Worm (Caenorhabditis elegans) whole organism, L4 larva: ENCODE data around the gene mcd-1.

Source experiments
- F26F4.8 ChIP-seq: fragments of 200-800 bp; sonication (Bioruptor generic); conservative IDR thresholded peaks from 2 replicates; pipeline ENCODE4 v1.3.6; 2022; ENCODE audit warnings: missing genetic modification characterization, missing compliant biosample characterization
- T20F7.1 ChIP-seq: fragments of 200-800 bp; sonication (Bioruptor generic); optimal IDR thresholded peaks from 2 replicates; lab custom pipeline; 2018; ENCODE audit warnings: mild to moderate bottlenecking, missing genetic modification characterization, missing compliant biosample characterization
- Y105C5A.15 ChIP-seq: fragments of 200-800 bp; sonication (Bioruptor generic); IDR thresholded peaks from 2 replicates; pipeline ENCODE4 v1.3.6; 2022; ENCODE audit warnings: missing genetic modification characterization, missing compliant biosample characterization
- ZK337.2 ChIP-seq: fragments of 200-800 bp; sonication (Bioruptor generic); IDR thresholded peaks from 2 replicates; pipeline ENCODE4 v1.3.6; 2022; ENCODE audit warnings: missing genetic modification reagents, missing genetic modification characterization, missing compliant biosample characterization
- ZK546.5 ChIP-seq, 2 experiments: sonication (generic microtip); optimal IDR thresholded peaks; 2 replicates each; lab custom pipeline; 2017; ENCODE audit warnings: missing biosample characterization in 2 of 2, missing genetic modification characterization in 2 of 2
- aha-1 ChIP-seq: fragments of 150-350 bp; peaks from one replicate; lab custom pipeline; 2014; ENCODE audit warnings: missing biosample characterization, missing genetic modification characterization
- attf-4 ChIP-seq: sonication (generic microtip); optimal IDR thresholded peaks from 3 replicates; lab custom pipeline; 2017; ENCODE audit warnings: missing biosample characterization, missing genetic modification characterization
- ceh-28 ChIP-seq: fragments of 150-350 bp; optimal IDR thresholded peaks from 2 replicates; lab custom pipeline; 2014; ENCODE audit warnings: missing biosample characterization, missing genetic modification reagents, missing genetic modification characterization
- daf-12 ChIP-seq: fragments of 150-350 bp; optimal IDR thresholded peaks from 2 replicates; lab custom pipeline; 2014; ENCODE audit warnings: missing biosample characterization, missing genetic modification reagents, missing genetic modification characterization
- daf-8 ChIP-seq: fragments of 200-800 bp; sonication (Bioruptor generic); IDR thresholded peaks from 2 replicates; pipeline ENCODE4 v1.3.6; 2022; ENCODE audit warnings: missing genetic modification characterization, missing compliant biosample characterization
- dmd-6 ChIP-seq: fragments of 200-800 bp; sonication (Bioruptor generic); IDR thresholded peaks from 2 replicates; pipeline ENCODE4 v1.3.6; 2022; ENCODE audit warnings: missing genetic modification reagents, missing genetic modification characterization, missing compliant biosample characterization
- dpl-1 ChIP-seq: fragments of 150-350 bp; optimal IDR thresholded peaks from 2 replicates; lab custom pipeline; 2014; ENCODE audit warnings: missing biosample characterization, missing genetic modification reagents, missing genetic modification characterization
- duxl-1 ChIP-seq: sonication (generic microtip); optimal IDR thresholded peaks from 2 replicates; lab custom pipeline; 2016; ENCODE audit warnings: mild to moderate bottlenecking, missing genetic modification characterization, moderate library complexity, missing compliant biosample characterization; ENCODE audit not compliant: poor library complexity
- egl-43 ChIP-seq: fragments of 200-800 bp; sonication (Bioruptor generic); IDR thresholded peaks from 2 replicates; pipeline ENCODE4 v1.3.6; 2022; ENCODE audit warnings: missing genetic modification reagents, missing genetic modification characterization, missing compliant biosample characterization
- fkh-10 ChIP-seq: fragments of 150-350 bp; optimal IDR thresholded peaks from 2 replicates; lab custom pipeline; 2014; ENCODE audit warnings: missing biosample characterization, missing genetic modification reagents, missing genetic modification characterization
- hif-1 ChIP-seq, 2 experiments: sonication (generic microtip); optimal IDR thresholded peaks; 2 replicates each; lab custom pipeline; 2016 to 2017; ENCODE audit warnings: missing compliant biosample characterization in 2 of 2, missing genetic modification characterization in 2 of 2, missing genetic modification reagents in 2 of 2, missing genotype in 2 of 2, mild to moderate bottlenecking in 1 of 2
- hlh-11 ChIP-seq: fragments of 200-800 bp; sonication (Bioruptor generic); optimal IDR thresholded peaks from 2 replicates; lab custom pipeline; 2018; ENCODE audit warnings: mild to moderate bottlenecking, missing genetic modification characterization, missing compliant biosample characterization
- hlh-30 ChIP-seq: sonication (generic microtip); optimal IDR thresholded peaks from 2 replicates; lab custom pipeline; 2017; ENCODE audit warnings: antibody characterized with exemption, mild to moderate bottlenecking, missing genetic modification characterization, missing compliant biosample characterization; ENCODE audit not compliant: insufficient read depth
- hmg-1.1 ChIP-seq: fragments of 200-800 bp; sonication (Bioruptor generic); IDR thresholded peaks from 2 replicates; pipeline ENCODE4 v1.3.6; 2022; ENCODE audit warnings: missing genetic modification reagents, missing genetic modification characterization, missing compliant biosample characterization
- lin-15B ChIP-seq: fragments of 150-350 bp; sonication (generic microtip); optimal IDR thresholded peaks from 3 replicates; lab custom pipeline; 2014; ENCODE audit warnings: missing biosample characterization, missing genetic modification characterization
- lin-39 ChIP-seq: fragments of 150-350 bp; optimal IDR thresholded peaks from 2 replicates; lab custom pipeline; 2014; ENCODE audit warnings: missing biosample characterization, missing genetic modification reagents, missing genetic modification characterization
- lsy-2 ChIP-seq, 2 experiments: fragments of 150-350 bp in 1 of 2; sonication (generic microtip) in 1 of 2; optimal IDR thresholded peaks; 2 replicates each; lab custom pipeline; 2014 to 2017; ENCODE audit warnings: missing biosample characterization in 2 of 2, missing genetic modification characterization in 2 of 2
- mdt-29 ChIP-seq: fragments of 200-800 bp; sonication (Bioruptor generic); IDR thresholded peaks from 2 replicates; pipeline ENCODE4 v1.3.6; 2022; ENCODE audit warnings: missing genetic modification reagents, missing genetic modification characterization, missing compliant biosample characterization
- mes-2 ChIP-seq: sonication (generic microtip); optimal IDR thresholded peaks from 2 replicates; lab custom pipeline; 2016; ENCODE audit warnings: missing genotype, mild to moderate bottlenecking, missing genetic modification characterization, missing compliant biosample characterization; ENCODE audit not compliant: poor library complexity, severe bottlenecking
- nhr-10 ChIP-seq: fragments of 150-350 bp; optimal IDR thresholded peaks from 2 replicates; lab custom pipeline; 2014; ENCODE audit warnings: missing biosample characterization, missing genetic modification characterization
- nhr-102 ChIP-seq: sonication (generic microtip); optimal IDR thresholded peaks from 2 replicates; lab custom pipeline; 2016; ENCODE audit warnings: mild to moderate bottlenecking, missing genetic modification characterization, moderate library complexity, missing compliant biosample characterization
- nhr-11 ChIP-seq: fragments of 150-350 bp; optimal IDR thresholded peaks from 2 replicates; lab custom pipeline; 2014; ENCODE audit warnings: missing biosample characterization, missing genetic modification characterization
- nhr-25 ChIP-seq: sonication (generic microtip); optimal IDR thresholded peaks from 2 replicates; lab custom pipeline; 2017; ENCODE audit warnings: missing genetic modification characterization, mild to moderate bottlenecking, missing compliant biosample characterization, antibody characterized with exemption, moderate library complexity, borderline replicate concordance; ENCODE audit not compliant: insufficient read depth
- nhr-41 ChIP-seq: fragments of 200-800 bp; sonication (Bioruptor generic); IDR thresholded peaks from 2 replicates; pipeline ENCODE4 v1.3.6; 2022; ENCODE audit warnings: missing genetic modification reagents, missing genetic modification characterization, missing compliant biosample characterization
- nhr-42 ChIP-seq: fragments of 200-800 bp; sonication (Bioruptor generic); IDR thresholded peaks from 2 replicates; pipeline ENCODE4 v1.3.6; 2022; ENCODE audit warnings: missing genetic modification characterization, missing compliant biosample characterization
- nhr-6 ChIP-seq: fragments of 150-350 bp; optimal IDR thresholded peaks from 2 replicates; lab custom pipeline; 2014; ENCODE audit warnings: missing biosample characterization, missing genetic modification characterization
- php-3 ChIP-seq: fragments of 200-800 bp; sonication (Bioruptor generic); IDR thresholded peaks from 2 replicates; pipeline ENCODE4 v1.3.6; 2022; ENCODE audit warnings: missing genetic modification reagents, missing genetic modification characterization, missing compliant biosample characterization
- pqm-1 ChIP-seq: sonication (generic microtip); optimal IDR thresholded peaks from 2 replicates; lab custom pipeline; 2017; ENCODE audit warnings: missing biosample characterization, missing genetic modification characterization
- rbr-2 ChIP-seq: sonication (generic microtip); optimal IDR thresholded peaks from 2 replicates; lab custom pipeline; 2016; ENCODE audit warnings: missing genotype, missing genetic modification characterization, missing compliant biosample characterization
- spr-3 ChIP-seq: fragments of 200-800 bp; sonication (Bioruptor generic); optimal IDR thresholded peaks from 2 replicates; lab custom pipeline; 2018; ENCODE audit warnings: mild to moderate bottlenecking, missing genetic modification characterization, missing compliant biosample characterization
- tra-1 ChIP-seq: fragments of 200-800 bp; sonication (Bioruptor generic); IDR thresholded peaks from 2 replicates; pipeline ENCODE4 v1.3.6; 2022; ENCODE audit warnings: missing genetic modification reagents, missing genetic modification characterization, missing compliant biosample characterization
- unc-130 ChIP-seq: sonication (generic microtip); optimal IDR thresholded peaks from 2 replicates; lab custom pipeline; 2016; ENCODE audit warnings: missing genetic modification reagents, missing genetic modification characterization, missing compliant biosample characterization
- unc-39 ChIP-seq: sonication (generic microtip); optimal IDR thresholded peaks from 2 replicates; lab custom pipeline; 2017; ENCODE audit warnings: missing biosample characterization, missing genetic modification characterization
- ztf-11 ChIP-seq: fragments of 150-350 bp; optimal IDR thresholded peaks from 2 replicates; lab custom pipeline; 2014; ENCODE audit warnings: missing biosample characterization, missing genetic modification characterization

The mcd-1 gene

ce11 chrII:13903482-13903881 is 15.1 kb downstream of the mcd-1 start (continued):
- TF ChIP-seq daf-8 (GFP tag; lab: Robert Waterston, UW) (no peak), mdt-29 (no peak)
- TF ChIP-seq, all 104 proteins: peak for 5

- TF ChIP-seq tra-1 (GFP tag; lab: Robert Waterston, UW): 0 out of 2 replicates have a peak, but pooled peaks have one; percentile 32
- TF ChIP-seq, all 104 proteins: peak for 1; not testable (repeated sequence) for 103
Measured at ce11 chrII:13905556-13905955, 17.2 kb downstream of the mcd-1 start.

- no peak for TF ChIP-seq pqm-1 (tag; lab: Kevin White, UChicago)
- peak; percentile 46 for TF ChIP-seq aha-1 (tag; lab: Kevin White, UChicago)
Measured at ce11 chrII:13907615-13908014, 19.3 kb downstream of the mcd-1 start.

ce11 chrII:13908592-13908991 is 20.2 kb downstream of the mcd-1 start, which contains the start of gene citk-1:
Gene citk-1 (plus strand): TSS chrII:13908914.
- TF ChIP-seq lsy-2 (tag; optimal IDR thresholded peaks at IDR 0.05; lab: Kevin White, UChicago) (no peak), mes-2 (tag; lab: Kevin White, UChicago) (peak; percentile 80), egl-43 (GFP tag; lab: Robert Waterston, UW) (0 out of 2 replicates have a peak, but pooled peaks have one; percentile 16), ceh-28 (tag; lab: Kevin White, UChicago) (peak; percentile 33), nhr-10 (tag; lab: Kevin White, UChicago) (no peak), nhr-11 (peak; percentile 53), ZK337.2 (GFP tag; lab: Robert Waterston, UW) (no peak), hlh-11 (tag; lab: Kevin White, UChicago) (peak; percentile 31), fkh-10 (GFP tag; lab: Kevin White, UChicago) (peak; percentile 26), rbr-2 (tag; lab: Kevin White, UChicago) (peak; percentile 60), nhr-42 (GFP tag; lab: Robert Waterston, UW) (peak; percentile 59; the same call in 1 of the 2 replicates), Y105C5A.15 (GFP tag; lab: Robert Waterston, UW) (no peak), daf-12 (tag; lab: Kevin White, UChicago) (no peak), dpl-1 (GFP tag; lab: Kevin White, UChicago) (peak; percentile 97), nhr-102 (no peak), hif-1 (tag; optimal IDR thresholded peaks at IDR 0.05; lab: Kevin White, UChicago) (peak in 1 of 2 experiments; percentile 31), unc-39 (tag; lab: Kevin White, UChicago) (no peak), attf-4 (tag; lab: Kevin White, UChicago) (no peak), unc-130 (no peak), ztf-11 (tag; lab: Kevin White, UChicago) (no peak), dmd-6 (GFP tag; lab: Robert Waterston, UW) (peak; percentile 17; the same call in 1 of the 2 replicates), nhr-6 (tag; lab: Kevin White, UChicago) (peak; percentile 20), hmg-1.1 (GFP tag; lab: Robert Waterston, UW) (peak; percentile 73), lin-15B (no peak)

ce11 chrII:13916040-13916439 is 27.7 kb downstream of the mcd-1 start, which contains the start of gene mltn-3:
Gene mltn-3 (plus strand): TSS chrII:13916340.
- no peak for TF ChIP-seq hmg-1.1 (GFP tag; lab: Robert Waterston, UW)
- no peak for TF ChIP-seq rbr-2 (tag; lab: Kevin White, UChicago)
- TF ChIP-seq nhr-25: no peak
- no peak for TF ChIP-seq hlh-30 (tag; lab: Kevin White, UChicago)
- TF ChIP-seq nhr-41 (GFP tag; lab: Robert Waterston, UW): no peak
- no peak for TF ChIP-seq duxl-1 (tag; lab: Kevin White, UChicago)
- TF ChIP-seq F26F4.8 (GFP tag; lab: Robert Waterston, UW): no peak
- TF ChIP-seq egl-43 (GFP tag; lab: Robert Waterston, UW): no peak
- no peak for TF ChIP-seq nhr-11
- no peak for TF ChIP-seq php-3 (GFP tag; lab: Robert Waterston, UW)
- TF ChIP-seq lin-39 (tag; lab: Kevin White, UChicago): no peak
- no peak for TF ChIP-seq spr-3 (GFP tag; lab: Kevin White, UChicago)
- TF ChIP-seq nhr-102: no peak
- no peak for TF ChIP-seq T20F7.1
- no peak for TF ChIP-seq ZK546.5 (tag; optimal IDR thresholded peaks at IDR 0.05; lab: Kevin White, UChicago)
- no peak for TF ChIP-seq unc-39 (tag; lab: Kevin White, UChicago)
- TF ChIP-seq, all 104 proteins: peak for 0
